Fruit fly (Drosophila melanogaster) whole organism, embryonic: Measurements from ENCODE around the gene Zpr1.

ENCODE experiments used
- ATbp ChIP-seq: fragments of 200-800 bp; sonication (Bioruptor generic); optimal IDR thresholded peaks from 2 replicates; lab custom pipeline; 2017; ENCODE audit warnings: missing biosample characterization, mild to moderate bottlenecking, missing genetic modification characterization, missing genetic modification reagents
- CG10431 ChIP-seq: fragments of 200-800 bp; sonication (Bioruptor generic); optimal IDR thresholded peaks from 3 replicates; lab custom pipeline; 2018; ENCODE audit warnings: missing biosample characterization, mild to moderate bottlenecking, missing genetic modification characterization
- CG10543 ChIP-seq: fragments of 200-800 bp; sonication (Bioruptor generic); optimal IDR thresholded peaks from 3 replicates; lab custom pipeline; 2017; ENCODE audit warnings: missing biosample characterization, mild to moderate bottlenecking, missing genetic modification characterization, moderate library complexity
- CG11456 ChIP-seq: fragments of 200-800 bp; sonication (Bioruptor generic); IDR thresholded peaks from 3 replicates; pipeline ENCODE4 v1.3.6; 2022; ENCODE audit warnings: missing biosample characterization, missing genetic modification characterization
- CG11696 ChIP-seq: fragments of 200-800 bp; sonication (Bioruptor generic); IDR thresholded peaks from 2 replicates; pipeline ENCODE4 v1.3.6; 2022; ENCODE audit warnings: missing biosample characterization, missing genetic modification characterization
- CG14014 ChIP-seq: fragments of 200-800 bp; sonication (Bioruptor generic); IDR thresholded peaks from 2 replicates; pipeline ENCODE4 v1.3.6; 2022; ENCODE audit warnings: missing biosample characterization, missing genetic modification characterization
- CG1529 ChIP-seq: fragments of 200-800 bp; sonication (Bioruptor generic); optimal IDR thresholded peaks from 3 replicates; lab custom pipeline; 2018; ENCODE audit warnings: missing biosample characterization, missing genetic modification characterization
- CG15601 ChIP-seq: fragments of 200-800 bp; sonication (Bioruptor generic); optimal IDR thresholded peaks from 3 replicates; lab custom pipeline; 2019; ENCODE audit warnings: missing biosample characterization, mild to moderate bottlenecking, missing genetic modification characterization, moderate library complexity
- CG16779 ChIP-seq: fragments of 200-800 bp; sonication (Bioruptor generic); IDR thresholded peaks from 2 replicates; pipeline ENCODE4 v1.3.6; 2022; ENCODE audit warnings: missing biosample characterization, missing genetic modification characterization
- CG16815 ChIP-seq: fragments of 200-800 bp; sonication (Bioruptor generic); optimal IDR thresholded peaks from 3 replicates; lab custom pipeline; 2017; ENCODE audit warnings: missing biosample characterization, mild to moderate bottlenecking, missing genetic modification characterization
- CG16863 ChIP-seq: fragments of 200-800 bp; sonication (Bioruptor generic); optimal IDR thresholded peaks from 3 replicates; lab custom pipeline; 2016; ENCODE audit warnings: missing biosample characterization, missing genetic modification characterization
- CG17361 ChIP-seq: fragments of 200-800 bp; sonication (Bioruptor generic); IDR thresholded peaks from 3 replicates; pipeline ENCODE4 v1.3.6; 2022; ENCODE audit warnings: missing biosample characterization, missing genetic modification characterization
- CG18262 ChIP-seq: fragments of 200-800 bp; optimal IDR thresholded peaks from 3 replicates; lab custom pipeline; 2019; ENCODE audit warnings: missing biosample characterization, mild to moderate bottlenecking, missing genetic modification characterization, moderate library complexity
- CG31224 ChIP-seq: fragments of 200-800 bp; sonication (Bioruptor generic); IDR thresholded peaks from 2 replicates; pipeline ENCODE4 v1.3.6; 2022; ENCODE audit warnings: missing biosample characterization, missing genetic modification characterization
- CG33557 ChIP-seq: fragments of 200-800 bp; sonication (Bioruptor generic); optimal IDR thresholded peaks from 2 replicates; lab custom pipeline; 2019; ENCODE audit warnings: missing biosample characterization, mild to moderate bottlenecking, missing genetic modification characterization, moderate library complexity
- CG3407 ChIP-seq: fragments of 200-800 bp; sonication (Bioruptor generic); optimal IDR thresholded peaks from 2 replicates; lab custom pipeline; 2018; ENCODE audit warnings: missing biosample characterization, mild to moderate bottlenecking, missing genetic modification characterization
- CG4854 ChIP-seq: fragments of 200-800 bp; sonication (Bioruptor generic); optimal IDR thresholded peaks from 2 replicates; lab custom pipeline; 2016; ENCODE audit warnings: missing biosample characterization, missing genetic modification characterization, inconsistent platforms
- CG6854 ChIP-seq: fragments of 200-800 bp; sonication (Bioruptor generic); optimal IDR thresholded peaks from 3 replicates; lab custom pipeline; 2017; ENCODE audit warnings: missing biosample characterization, mild to moderate bottlenecking, missing genetic modification characterization
- CG7357 ChIP-seq: fragments of 200-800 bp; sonication (Bioruptor generic); IDR thresholded peaks from 3 replicates; pipeline ENCODE4 v1.3.6; 2022; ENCODE audit warnings: missing biosample characterization, missing genetic modification characterization
- CG7786 ChIP-seq: fragments of 200-800 bp; sonication (Bioruptor generic); optimal IDR thresholded peaks from 2 replicates; lab custom pipeline; 2016; ENCODE audit warnings: missing biosample characterization, missing genetic modification characterization
- CG7987 ChIP-seq: fragments of 200-800 bp; sonication (Bioruptor generic); optimal IDR thresholded peaks from 2 replicates; lab custom pipeline; 2018; ENCODE audit warnings: missing biosample characterization, mild to moderate bottlenecking, missing genetic modification characterization, moderate library complexity
- CG9797 ChIP-seq: fragments of 200-800 bp; sonication (Bioruptor generic); optimal IDR thresholded peaks from 3 replicates; lab custom pipeline; 2018; ENCODE audit warnings: missing biosample characterization, mild to moderate bottlenecking, missing genetic modification characterization
- CG9817 ChIP-seq: fragments of 200-800 bp; sonication (Bioruptor generic); optimal IDR thresholded peaks from 2 replicates; lab custom pipeline; 2018; ENCODE audit warnings: missing biosample characterization, mild to moderate bottlenecking, missing genetic modification characterization, moderate library complexity
- D19A ChIP-seq: fragments of 200-800 bp; optimal IDR thresholded peaks from 3 replicates; lab custom pipeline; 2019; ENCODE audit warnings: missing biosample characterization, mild to moderate bottlenecking, missing genetic modification characterization, moderate library complexity
- HHEX ChIP-seq: fragments of 200-800 bp; sonication (Bioruptor generic); optimal IDR thresholded peaks from 3 replicates; lab custom pipeline; 2017; ENCODE audit warnings: missing biosample characterization, mild to moderate bottlenecking, missing genetic modification characterization, missing genetic modification reagents
- Kr ChIP-seq: fragments of 200-800 bp; sonication (Bioruptor generic); optimal IDR thresholded peaks from 2 replicates; lab custom pipeline; 2017; ENCODE audit warnings: missing biosample characterization, mild to moderate bottlenecking, missing genetic modification characterization
- NC2β ChIP-seq: fragments of 200-800 bp; sonication (Bioruptor generic); optimal IDR thresholded peaks from 2 replicates; lab custom pipeline; 2016; ENCODE audit warnings: missing biosample characterization, missing genetic modification characterization
- Poxn ChIP-seq: fragments of 200-800 bp; sonication (Bioruptor generic); IDR thresholded peaks from 2 replicates; pipeline ENCODE4 v1.3.6; 2022; ENCODE audit warnings: missing biosample characterization, missing genetic modification characterization
- Sox102F ChIP-seq: fragments of 200-800 bp; sonication (Bioruptor generic); optimal IDR thresholded peaks from 2 replicates; lab custom pipeline; 2018; ENCODE audit warnings: missing biosample characterization, mild to moderate bottlenecking, missing genetic modification characterization, moderate library complexity
- al ChIP-seq: fragments of 200-800 bp; sonication (Bioruptor generic); IDR thresholded peaks from 2 replicates; pipeline ENCODE4 v1.3.6; 2022; ENCODE audit warnings: missing biosample characterization, missing genetic modification characterization
- ash1 ChIP-seq: fragments of 200-800 bp; sonication (Bioruptor generic); optimal IDR thresholded peaks from 2 replicates; lab custom pipeline; 2018; ENCODE audit warnings: missing biosample characterization, mild to moderate bottlenecking, missing genetic modification characterization
- br ChIP-seq: fragments of >200 bp; optimal IDR thresholded peaks from 2 replicates; lab custom pipeline; 2017
- btn ChIP-seq: fragments of 200-800 bp; sonication (Bioruptor generic); optimal IDR thresholded peaks from 2 replicates; lab custom pipeline; 2016; ENCODE audit warnings: missing biosample characterization, missing genetic modification characterization
- chn ChIP-seq: fragments of 200-800 bp; sonication (Bioruptor generic); optimal IDR thresholded peaks from 2 replicates; lab custom pipeline; 2016; ENCODE audit warnings: missing biosample characterization, missing genetic modification characterization
- ci ChIP-seq: fragments of 200-800 bp; sonication (Bioruptor generic); IDR thresholded peaks from 3 replicates; pipeline ENCODE4 v1.3.6; 2022; ENCODE audit warnings: missing biosample characterization, missing genetic modification characterization
- crol ChIP-seq: fragments of 200-800 bp; sonication (Bioruptor generic); IDR thresholded peaks from 2 replicates; pipeline ENCODE4 v1.3.6; 2022; ENCODE audit warnings: missing biosample characterization, missing genetic modification characterization
- disco-r ChIP-seq: fragments of 200-800 bp; sonication (Bioruptor generic); optimal IDR thresholded peaks from 2 replicates; lab custom pipeline; 2016; ENCODE audit warnings: missing biosample characterization, missing genetic modification characterization
- dmrt11E ChIP-seq: fragments of 200-800 bp; sonication (Bioruptor generic); optimal IDR thresholded peaks from 3 replicates; lab custom pipeline; 2018; ENCODE audit warnings: missing biosample characterization, mild to moderate bottlenecking, missing genetic modification characterization, moderate library complexity
- fd96Cb ChIP-seq: fragments of 200-800 bp; sonication (Bioruptor generic); optimal IDR thresholded peaks from 2 replicates; lab custom pipeline; 2018; ENCODE audit warnings: missing biosample characterization, mild to moderate bottlenecking, missing genetic modification characterization, moderate library complexity
- fu2 ChIP-seq: fragments of 200-800 bp; sonication (Bioruptor generic); optimal IDR thresholded peaks from 2 replicates; lab custom pipeline; 2016; ENCODE audit warnings: missing biosample characterization, missing genetic modification characterization
- gem ChIP-seq: fragments of 200-800 bp; sonication (Bioruptor generic); optimal IDR thresholded peaks from 2 replicates; lab custom pipeline; 2019; ENCODE audit warnings: missing biosample characterization, mild to moderate bottlenecking, missing genetic modification characterization, moderate library complexity
- grn ChIP-seq: fragments of 200-800 bp; sonication (Bioruptor generic); optimal IDR thresholded peaks from 3 replicates; lab custom pipeline; 2017; ENCODE audit warnings: missing biosample characterization, missing genetic modification characterization
- kah ChIP-seq: fragments of 200-800 bp; sonication (Bioruptor generic); optimal IDR thresholded peaks from 2 replicates; lab custom pipeline; 2018; ENCODE audit warnings: missing biosample characterization, mild to moderate bottlenecking, missing genetic modification characterization
- mam ChIP-seq: fragments of 200-800 bp; sonication (Bioruptor generic); optimal IDR thresholded peaks from 3 replicates; lab custom pipeline; 2016; ENCODE audit warnings: missing biosample characterization, missing genetic modification characterization
- nau ChIP-seq: fragments of 200-800 bp; sonication (Bioruptor generic); optimal IDR thresholded peaks from 3 replicates; lab custom pipeline; 2017; ENCODE audit warnings: missing biosample characterization, mild to moderate bottlenecking, missing genetic modification characterization, missing genetic modification reagents
- salm ChIP-seq: fragments of 200-800 bp; sonication (Bioruptor generic); optimal IDR thresholded peaks from 2 replicates; lab custom pipeline; 2018; ENCODE audit warnings: missing biosample characterization, mild to moderate bottlenecking, missing genetic modification characterization
- sima ChIP-seq: fragments of 200-800 bp; sonication (Bioruptor generic); optimal IDR thresholded peaks from 2 replicates; lab custom pipeline; 2016; ENCODE audit warnings: missing biosample characterization, missing genetic modification characterization
- slou ChIP-seq: fragments of 200-800 bp; sonication (Bioruptor generic); optimal IDR thresholded peaks from 3 replicates; lab custom pipeline; 2016; ENCODE audit warnings: missing biosample characterization, missing genetic modification characterization
- tin ChIP-seq: fragments of 200-800 bp; sonication (Bioruptor generic); optimal IDR thresholded peaks from 3 replicates; lab custom pipeline; 2016; ENCODE audit warnings: missing biosample characterization, missing genetic modification characterization
- tup ChIP-seq: fragments of 200-800 bp; sonication (Bioruptor generic); optimal IDR thresholded peaks from 2 replicates; lab custom pipeline; 2016; ENCODE audit warnings: missing biosample characterization, mild to moderate bottlenecking, missing genetic modification characterization, moderate library complexity
- unc-4 ChIP-seq: fragments of 200-800 bp; sonication (Bioruptor generic); IDR thresholded peaks from 2 replicates; pipeline ENCODE4 v1.3.6; 2022; ENCODE audit warnings: missing biosample characterization, missing genetic modification characterization; ENCODE audit not compliant: partially characterized antibody
- wor ChIP-seq: fragments of 200-800 bp; sonication (Bioruptor generic); IDR thresholded peaks from 2 replicates; pipeline ENCODE4 v1.3.6; 2022; ENCODE audit warnings: missing biosample characterization, missing genetic modification characterization

Gene Zpr1

dm6 chrX:9193604-9194003 is 31.7 kb upstream of the Zpr1 start, which contains the start of gene CG12106 (continued):
- TF ChIP-seq nau (GFP tag; lab: Kevin White, UChicago) (no peak), CG10431 (no peak), CG1529 (no peak), al (GFP tag; lab: Robert Waterston, UW) (peak; percentile 7; the same call in 1 of the 2 replicates), salm (tag; lab: Kevin White, UChicago) (no peak), mam (peak; percentile 59), CG10543 (GFP tag; lab: Kevin White, UChicago) (peak; percentile 32), CG11456 (no peak), CG4854 (GFP tag; lab: Kevin White, UChicago) (peak; percentile 8), slou (GFP tag; lab: Kevin White, UChicago) (no peak), dmrt11E (tag; lab: Kevin White, UChicago) (peak; percentile 9), CG11696 (GFP tag; lab: Robert Waterston, UW) (no peak), Kr (GFP tag; lab: Kevin White, UChicago) (no peak), CG7786 (GFP tag; lab: Kevin White, UChicago) (no peak), Sox102F (no peak), Poxn (GFP tag; lab: Robert Waterston, UW) (no peak), D19A (tag; lab: Kevin White, UChicago) (no peak), CG7357 (GFP tag; lab: Robert Waterston, UW) (peak; percentile 32; the same call in 1 of the 3 replicates), fd96Cb (tag; lab: Kevin White, UChicago) (peak; percentile 37), wor (no peak), ATbp (GFP tag; lab: Kevin White, UChicago) (no peak), CG17361 (GFP tag; lab: Robert Waterston, UW) (peak; percentile 41; the same call in 1 of the 3 replicates), CG9817 (tag; lab: Kevin White, UChicago) (peak; percentile 40), br (lab: Kevin White, UChicago) (no peak), CG15601 (tag; lab: Kevin White, UChicago) (peak; percentile 13), CG9797 (GFP tag; lab: Kevin White, UChicago) (no peak), btn (GFP tag; lab: Kevin White, UChicago) (no peak), CG16815 (no peak), CG6854 (no peak), tin (GFP tag; lab: Kevin White, UChicago) (peak; percentile 18), kah (GFP tag; lab: Kevin White, UChicago) (no peak), CG7987 (GFP tag; lab: Kevin White, UChicago) (no peak), chn (GFP tag; lab: Kevin White, UChicago) (peak; percentile 19), CG16863 (GFP tag; lab: Kevin White, UChicago) (no peak), CG31224 (GFP tag; lab: Robert Waterston, UW) (no peak), CG18262 (tag; lab: Kevin White, UChicago) (peak; percentile 36), CG3407 (GFP tag; lab: Kevin White, UChicago) (no peak), unc-4 (no peak), ash1 (GFP tag; lab: Kevin White, UChicago) (no peak), fu2 (no peak), HHEX (GFP tag; lab: Kevin White, UChicago) (no peak), CG16779 (no peak), CG14014 (0 out of 2 replicates have a peak, but pooled peaks have one; percentile 36), crol (GFP tag; lab: Robert Waterston, UW) (no peak), CG33557 (GFP tag; lab: Kevin White, UChicago) (peak; percentile 31), disco-r (GFP tag; lab: Kevin White, UChicago) (no peak), tup (GFP tag; lab: Kevin White, UChicago) (no peak), sima (GFP tag; lab: Kevin White, UChicago) (no peak), grn (GFP tag; lab: Kevin White, UChicago) (no peak), ci (no peak), NC2β (GFP tag; lab: Kevin White, UChicago) (peak; percentile 30), gem (peak; percentile 71)
